Worm (Caenorhabditis elegans): ENCODE results near the gene sri-37.

ce11 chrII:2640982-2641381, 11.6 kb downstream of the sri-37 start, which contains the start of gene F22E5.23:
- no peak for TF ChIP-seq dao-5 (tag; optimal IDR thresholded peaks at IDR 0.05)
- TF ChIP-seq him-1 (tag; optimal IDR thresholded peaks at IDR 0.05), result no peak
- no peak for TF ChIP-seq W03F9.2 (tag; optimal IDR thresholded peaks at IDR 0.05)

All from whole organism, L4/young adult.